Fruit fly (Drosophila melanogaster) S2 (cell line): Measurements from ENCODE around the gene CG4362.

Experiments
- CG8478 ChIP-seq: fragments of >200 bp; optimal IDR thresholded peaks from 2 replicates; lab custom pipeline; 2018
- CTCF ChIP-seq, 2 experiments: fragments of >200 bp; optimal IDR thresholded peaks; 2 replicates each; lab custom pipeline; 2018

CG4362 gene

dm6 chr3R:20283531-20284139 is 23.7 kb downstream of the CG4362 start:
- no peak for TF ChIP-seq CTCF (optimal IDR thresholded peaks at IDR 0.05; lab: Kevin White, UChicago)
- TF ChIP-seq CG8478 (lab: Kevin White, UChicago): no peak

- TF ChIP-seq CG8478 (lab: Kevin White, UChicago): no peak
- TF ChIP-seq CTCF (optimal IDR thresholded peaks at IDR 0.05; lab: Kevin White, UChicago): no peak
These were observed 24.4 kb downstream of the CG4362 start for dm6 chr3R:20282769-20283530.

- TF ChIP-seq CG8478 (lab: Kevin White, UChicago): no peak
- no peak for TF ChIP-seq CTCF (optimal IDR thresholded peaks at IDR 0.05; lab: Kevin White, UChicago)
These were observed 25.2 kb downstream of the CG4362 start for dm6 chr3R:20282103-20282502.

dm6 chr3R:20280518-20280981 is 26.8 kb downstream of the CG4362 start:
- TF ChIP-seq CG8478 (lab: Kevin White, UChicago): no peak
- no peak for TF ChIP-seq CTCF (optimal IDR thresholded peaks at IDR 0.05; lab: Kevin White, UChicago)

dm6 chr3R:20276760-20277159 is 30.6 kb downstream of the CG4362 start:
- TF ChIP-seq CG8478 (lab: Kevin White, UChicago): no peak

- TF ChIP-seq CG8478 (lab: Kevin White, UChicago) (no peak), CTCF (optimal IDR thresholded peaks at IDR 0.05; lab: Kevin White, UChicago) (no peak)
These were observed 31.3 kb downstream of the CG4362 start for dm6 chr3R:20276012-20276411.

- TF ChIP-seq CTCF (optimal IDR thresholded peaks at IDR 0.05; lab: Kevin White, UChicago) (no peak), CG8478 (lab: Kevin White, UChicago) (no peak)
These were observed 32.6 kb downstream of the CG4362 start for dm6 chr3R:20274521-20275294.

dm6 chr3R:20273568-20273967 is 33.8 kb downstream of the CG4362 start:
- no peak for TF ChIP-seq CG8478 (lab: Kevin White, UChicago)
- no peak for TF ChIP-seq CTCF (optimal IDR thresholded peaks at IDR 0.05; lab: Kevin White, UChicago)

dm6 chr3R:20265969-20266368 is 41.4 kb downstream of the CG4362 start:
- no peak for TF ChIP-seq CG8478 (lab: Kevin White, UChicago)
- no peak for TF ChIP-seq CTCF (optimal IDR thresholded peaks at IDR 0.05; lab: Kevin White, UChicago)

- TF ChIP-seq CTCF (optimal IDR thresholded peaks at IDR 0.05; lab: Kevin White, UChicago) (no peak), CG8478 (lab: Kevin White, UChicago) (no peak)
These were observed 42.0 kb downstream of the CG4362 start for dm6 chr3R:20265239-20265846.

- no peak for TF ChIP-seq CTCF (optimal IDR thresholded peaks at IDR 0.05; lab: Kevin White, UChicago)
These were observed 42.6 kb downstream of the CG4362 start for dm6 chr3R:20264770-20265169.

dm6 chr3R:20263793-20264483 is 43.4 kb downstream of the CG4362 start:
- TF ChIP-seq CTCF (optimal IDR thresholded peaks at IDR 0.05; lab: Kevin White, UChicago) (no peak), CG8478 (lab: Kevin White, UChicago) (no peak)

dm6 chr3R:20262927-20263644 is 44.3 kb downstream of the CG4362 start:
- no peak for TF ChIP-seq CG8478 (lab: Kevin White, UChicago)
- TF ChIP-seq CTCF (optimal IDR thresholded peaks at IDR 0.05; lab: Kevin White, UChicago): no peak

dm6 chr3R:20261969-20262334 is 45.4 kb downstream of the CG4362 start:
- TF ChIP-seq CG8478 (lab: Kevin White, UChicago) (no peak), CTCF (optimal IDR thresholded peaks at IDR 0.05; lab: Kevin White, UChicago) (no peak)
